Worm (Caenorhabditis elegans): ENCODE data around the gene F58G1.2.

F58G1.2 gene

DNA sequence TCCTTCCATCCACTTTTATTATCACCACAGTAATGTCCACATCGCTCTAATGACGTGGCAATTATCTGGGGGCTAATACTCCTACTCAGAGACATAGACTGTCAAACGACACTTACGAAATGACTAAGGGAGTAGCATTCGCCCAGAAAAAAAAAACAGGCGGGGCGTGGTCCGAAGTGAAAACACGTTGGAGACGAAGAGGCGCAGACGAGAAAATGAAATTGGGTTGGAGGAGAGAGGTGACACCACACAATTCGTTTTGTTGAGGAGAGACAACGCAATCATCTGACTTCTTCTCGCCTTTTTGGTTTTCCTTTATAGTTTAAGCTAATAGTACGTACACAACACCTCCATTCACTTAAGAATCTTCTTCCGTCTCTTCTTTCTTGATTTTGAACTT is 20.4 kb upstream of the F58G1.2 start:
- TF ChIP-seq W03F9.2 (tag; optimal IDR thresholded peaks at IDR 0.05) = no peak
- no peak for TF ChIP-seq dao-5 (tag; optimal IDR thresholded peaks at IDR 0.05)
- no peak for TF ChIP-seq him-1 (tag; optimal IDR thresholded peaks at IDR 0.05)

DNA sequence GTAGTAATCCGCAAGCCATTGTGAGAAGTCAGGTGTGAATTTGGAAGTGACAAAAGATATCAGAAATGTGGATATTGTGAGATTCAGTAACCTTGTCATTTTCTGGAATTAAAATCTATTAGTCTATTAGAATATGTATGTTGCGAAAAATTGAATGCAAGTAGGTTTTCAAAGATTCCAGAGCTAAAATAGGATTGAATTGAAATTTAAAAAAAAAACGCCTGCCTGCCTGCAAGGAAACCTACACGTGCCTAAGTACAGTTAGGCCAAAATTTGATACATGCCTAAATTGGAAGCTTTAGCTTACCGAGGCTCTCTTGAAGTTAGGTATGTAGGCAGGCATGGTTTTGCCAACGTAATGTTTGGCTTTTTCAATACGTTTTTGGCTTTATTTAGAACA is 16.4 kb upstream of the F58G1.2 start, which contains the start of gene lips-9:
TSS of gene lips-9 (minus strand) at position 101 of the 400 bp plus-strand sequence.
- TF ChIP-seq W03F9.2 (tag; optimal IDR thresholded peaks at IDR 0.05) (no peak), him-1 (tag; optimal IDR thresholded peaks at IDR 0.05) (no peak)

DNA sequence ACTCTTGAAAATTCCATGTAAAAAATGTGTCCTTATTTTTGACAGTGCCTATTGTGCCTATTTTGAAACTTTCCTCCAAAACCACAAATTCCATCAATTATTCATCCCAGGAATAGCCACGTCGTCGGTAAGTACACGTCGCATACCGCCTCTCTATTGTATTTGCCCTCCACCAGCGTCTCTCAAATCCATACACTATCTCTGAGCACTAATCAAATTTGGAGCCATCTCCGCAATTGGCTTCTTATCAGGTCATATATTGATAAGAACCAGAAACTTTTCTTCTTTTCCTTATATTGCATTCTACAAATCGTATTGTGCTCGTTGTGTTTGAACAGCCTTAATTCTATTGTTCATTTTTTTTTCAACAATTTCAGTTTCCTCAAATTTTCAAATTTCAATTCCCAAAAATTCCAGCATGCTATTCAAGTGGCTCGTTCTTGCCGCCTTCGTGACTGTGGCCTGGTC is 12.7 kb upstream of the F58G1.2 start, which contains the start of gene dct-18:
TSS of gene dct-18 (plus strand) at position 418 of the 468 bp plus-strand sequence.
- no peak for TF ChIP-seq dao-5 (tag; optimal IDR thresholded peaks at IDR 0.05)
- no peak for TF ChIP-seq W03F9.2 (tag; optimal IDR thresholded peaks at IDR 0.05)
- no peak for TF ChIP-seq him-1 (tag; optimal IDR thresholded peaks at IDR 0.05)

DNA sequence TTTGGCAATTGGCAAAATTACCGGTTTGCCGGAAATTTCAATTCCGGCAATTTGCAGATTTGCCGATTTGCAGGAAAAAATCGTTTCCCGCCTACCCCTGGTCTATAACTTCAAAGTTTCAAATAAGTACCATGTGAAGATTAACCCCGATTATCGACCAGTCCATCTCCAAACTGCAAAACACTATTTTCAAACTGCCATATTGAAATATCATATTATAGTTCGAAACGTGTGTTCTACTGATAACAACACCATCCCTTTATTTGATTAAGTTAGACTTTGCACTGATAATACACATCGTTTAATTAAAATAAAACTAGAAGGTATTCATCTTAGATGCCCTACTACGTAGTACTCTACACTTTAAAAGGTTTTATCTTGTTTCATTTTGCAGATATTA is 11.3 kb upstream of the F58G1.2 start:
- no peak for TF ChIP-seq him-1 (tag; optimal IDR thresholded peaks at IDR 0.05)
- no peak for TF ChIP-seq dao-5 (tag; optimal IDR thresholded peaks at IDR 0.05)
- no peak for TF ChIP-seq W03F9.2 (tag; optimal IDR thresholded peaks at IDR 0.05)

DNA sequence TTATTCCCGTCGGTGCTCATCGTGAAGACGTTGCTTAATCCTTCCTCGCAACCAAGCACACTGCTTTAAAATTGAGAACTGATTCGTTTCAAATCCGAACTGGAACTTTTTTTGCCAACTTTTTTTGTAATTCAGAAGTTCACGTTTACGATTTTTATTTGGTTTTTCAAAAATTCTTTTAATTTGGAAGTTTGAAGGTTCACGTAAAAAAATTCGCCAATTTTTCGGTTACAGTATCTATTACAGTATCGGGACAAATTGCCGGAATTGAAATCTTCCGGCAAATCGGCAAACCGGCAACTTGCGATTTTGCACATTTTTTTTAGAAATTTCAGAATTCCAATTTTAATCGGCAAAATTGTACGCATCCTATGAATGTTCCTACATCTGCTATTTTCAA is 9.4 kb upstream of the F58G1.2 start, which contains the start of gene F58G1.3:
TSS of gene F58G1.3 (minus strand) at position 101 of the 400 bp plus-strand sequence.
- TF ChIP-seq W03F9.2 (tag; optimal IDR thresholded peaks at IDR 0.05) (no peak), him-1 (tag; optimal IDR thresholded peaks at IDR 0.05) (no peak), dao-5 (tag; optimal IDR thresholded peaks at IDR 0.05) (no peak)

DNA sequence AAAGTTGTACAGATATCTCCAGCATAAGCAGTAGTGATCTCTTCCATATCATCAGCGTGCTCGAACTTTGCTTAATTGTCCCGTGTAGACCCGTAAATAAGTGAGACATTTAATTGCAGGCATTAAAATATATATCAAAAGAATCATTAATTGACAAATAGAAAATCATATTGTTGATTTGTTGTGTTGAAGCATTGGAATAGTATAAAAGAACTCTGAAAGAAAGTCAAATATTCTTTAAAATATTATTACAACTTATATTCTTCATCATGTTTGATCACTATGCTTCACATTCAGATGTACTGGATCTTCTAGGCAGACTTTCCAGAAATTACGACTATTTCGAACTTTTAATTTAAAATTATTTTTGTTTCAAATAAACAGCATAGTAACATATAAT is 6.7 kb upstream of the F58G1.2 start, which contains the start of gene F58G1.8:
TSS of gene F58G1.8 (minus strand) at position 101 of the 400 bp plus-strand sequence.
- TF ChIP-seq W03F9.2 (tag; optimal IDR thresholded peaks at IDR 0.05) (no peak), him-1 (tag; optimal IDR thresholded peaks at IDR 0.05) (no peak), dao-5 (tag; optimal IDR thresholded peaks at IDR 0.05) (no peak)

DNA sequence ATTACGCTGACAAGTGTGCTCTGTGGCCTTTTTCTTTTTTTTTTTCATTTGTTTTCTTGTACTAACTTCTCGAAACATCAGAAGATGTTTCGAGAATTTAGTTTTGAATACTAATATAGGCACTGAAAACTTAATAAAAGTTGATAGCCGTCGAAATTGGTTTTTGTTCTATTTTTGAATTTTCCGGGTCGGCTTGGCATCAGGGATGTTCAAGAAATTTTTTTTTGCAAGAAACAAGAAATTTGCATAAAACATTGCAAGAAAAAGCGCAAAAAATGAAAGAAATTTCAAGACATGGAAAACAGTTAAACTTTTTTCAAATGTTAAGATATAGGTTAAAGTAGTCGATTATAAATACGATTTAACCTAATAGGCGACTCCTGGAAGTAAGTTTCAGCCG is 4.4 kb upstream of the F58G1.2 start:
- TF ChIP-seq him-1 (tag; optimal IDR thresholded peaks at IDR 0.05) (no peak), W03F9.2 (tag; optimal IDR thresholded peaks at IDR 0.05) (no peak), dao-5 (tag; optimal IDR thresholded peaks at IDR 0.05) (no peak)

DNA sequence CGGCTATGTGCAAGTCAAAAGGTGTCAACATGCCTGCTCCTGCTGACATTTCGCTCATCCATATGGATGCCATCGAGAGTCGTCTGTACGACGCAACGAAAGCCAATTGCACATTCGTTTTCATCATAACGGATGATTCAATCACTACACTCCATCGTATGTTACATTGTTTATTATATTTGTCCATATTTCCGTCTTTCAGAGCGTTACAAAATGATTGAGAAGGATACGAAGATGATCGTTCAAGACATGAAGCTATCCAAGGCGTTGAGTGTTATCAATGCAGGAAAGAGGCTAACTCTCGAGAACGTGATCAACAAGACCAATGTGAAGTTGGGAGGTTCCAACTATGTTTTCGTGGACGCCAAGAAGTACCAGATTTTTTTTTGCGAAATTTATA is 2.7 kb upstream of the F58G1.2 start:
- TF ChIP-seq dao-5 (tag; optimal IDR thresholded peaks at IDR 0.05) (no peak), W03F9.2 (tag; optimal IDR thresholded peaks at IDR 0.05) (no peak), him-1 (tag; optimal IDR thresholded peaks at IDR 0.05) (no peak)

DNA sequence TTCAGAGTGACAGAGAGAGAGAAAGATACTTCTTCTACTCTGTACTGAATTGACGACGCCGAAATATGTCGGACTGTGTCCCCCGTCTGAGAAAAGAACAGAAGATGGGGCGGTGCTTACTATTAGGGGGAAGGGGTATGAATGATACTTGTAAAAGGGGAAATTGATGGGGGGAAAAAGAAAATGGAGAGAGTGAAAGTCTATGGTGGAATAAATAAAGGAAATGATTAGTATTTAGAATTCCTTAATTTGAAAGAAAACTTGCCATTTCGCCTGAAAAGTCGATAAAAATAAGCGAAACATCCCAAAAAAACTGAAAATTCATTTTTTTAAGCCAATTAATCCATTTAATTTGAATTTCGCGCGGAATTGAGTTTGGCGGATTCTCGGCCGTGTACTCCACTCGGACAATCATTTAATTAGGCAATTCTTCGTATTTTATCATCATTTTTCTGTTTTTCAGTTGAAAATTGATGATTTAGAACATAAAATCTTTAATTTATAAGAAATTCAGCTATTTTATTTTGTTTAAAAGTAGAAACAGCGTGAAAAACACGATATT is 4.2 kb downstream of the F58G1.2 start, which contains the start of gene F35C5.12:
TSS of gene F35C5.12 (minus strand) at position 51 of the 562 bp plus-strand sequence.
- TF ChIP-seq dao-5 (tag; optimal IDR thresholded peaks at IDR 0.05) (no peak), him-1 (tag; optimal IDR thresholded peaks at IDR 0.05) (no peak), W03F9.2 (tag; optimal IDR thresholded peaks at IDR 0.05) (no peak)

DNA sequence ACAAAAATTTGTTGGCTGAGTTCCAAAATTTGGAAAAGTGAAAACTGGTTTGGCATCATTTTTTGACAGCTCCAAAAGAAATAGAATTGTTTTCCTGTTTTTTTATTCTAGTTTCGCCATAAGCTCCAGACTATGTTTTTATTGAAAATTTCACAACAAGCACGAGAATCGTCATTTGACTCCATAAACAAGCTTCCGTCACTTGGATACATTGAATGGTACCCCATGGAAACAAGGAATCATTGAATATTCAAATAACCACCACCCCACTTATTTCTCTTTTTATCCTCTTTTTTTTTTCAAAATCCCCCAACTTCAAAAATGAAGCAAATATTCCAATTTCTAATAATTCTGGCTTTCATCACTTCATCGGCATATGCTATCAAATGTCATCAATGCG is 10.0 kb downstream of the F58G1.2 start, which contains the start of gene ddn-2:
TSS of gene ddn-2 (plus strand) at position 301 of the 400 bp plus-strand sequence.
- TF ChIP-seq W03F9.2 (tag; optimal IDR thresholded peaks at IDR 0.05) (no peak), dao-5 (tag; optimal IDR thresholded peaks at IDR 0.05) (no peak), him-1 (tag; optimal IDR thresholded peaks at IDR 0.05) (no peak)

DNA sequence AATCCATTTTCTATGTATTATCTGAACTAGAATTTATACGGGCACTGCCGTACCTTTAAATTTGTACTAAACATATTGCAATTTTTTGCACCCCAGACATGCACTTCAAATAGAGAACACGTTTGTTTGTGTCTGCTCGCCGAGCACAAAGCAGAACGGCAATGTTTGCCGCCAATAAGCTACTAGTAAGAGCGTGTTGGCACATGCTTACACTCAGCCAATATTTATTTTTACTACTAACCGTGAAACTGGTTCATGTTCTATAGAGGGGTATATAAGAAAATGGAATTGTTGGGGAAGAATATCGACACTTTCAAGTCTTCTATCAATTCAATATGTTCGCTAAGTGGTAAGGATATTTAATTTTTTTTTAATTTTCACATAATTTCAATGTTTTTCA is 11.7 kb downstream of the F58G1.2 start, which contains the start of gene nspb-11:
TSS of gene nspb-11 (plus strand) at position 301 of the 400 bp plus-strand sequence.
- TF ChIP-seq W03F9.2 (tag; optimal IDR thresholded peaks at IDR 0.05) (no peak), him-1 (tag; optimal IDR thresholded peaks at IDR 0.05) (no peak), dao-5 (tag; optimal IDR thresholded peaks at IDR 0.05) (no peak)

DNA sequence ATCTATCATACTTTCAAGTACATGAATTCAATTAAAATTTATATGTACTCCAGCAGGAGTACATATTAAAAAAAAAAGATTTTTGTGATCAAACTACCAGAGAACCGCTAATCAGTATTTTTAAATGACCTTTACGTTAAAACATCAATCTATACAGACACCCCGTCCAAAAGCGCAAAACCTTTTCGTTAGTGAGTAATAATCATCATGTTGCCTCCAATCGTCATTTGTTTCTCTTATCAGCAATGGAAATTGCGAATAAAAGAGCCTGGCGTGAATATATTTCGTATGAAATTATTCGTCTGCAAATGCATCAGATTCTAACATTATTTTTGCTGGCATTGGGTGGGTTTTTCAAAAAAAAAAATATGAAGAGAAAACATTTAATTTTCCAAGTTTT is 14.6 kb downstream of the F58G1.2 start, which contains the start of gene clec-66:
TSS of gene clec-66 (plus strand) at position 225 of the 400 bp plus-strand sequence.
- no peak for TF ChIP-seq him-1 (tag; optimal IDR thresholded peaks at IDR 0.05)
- no peak for TF ChIP-seq dao-5 (tag; optimal IDR thresholded peaks at IDR 0.05)
- TF ChIP-seq W03F9.2 (tag; optimal IDR thresholded peaks at IDR 0.05) = no peak

DNA sequence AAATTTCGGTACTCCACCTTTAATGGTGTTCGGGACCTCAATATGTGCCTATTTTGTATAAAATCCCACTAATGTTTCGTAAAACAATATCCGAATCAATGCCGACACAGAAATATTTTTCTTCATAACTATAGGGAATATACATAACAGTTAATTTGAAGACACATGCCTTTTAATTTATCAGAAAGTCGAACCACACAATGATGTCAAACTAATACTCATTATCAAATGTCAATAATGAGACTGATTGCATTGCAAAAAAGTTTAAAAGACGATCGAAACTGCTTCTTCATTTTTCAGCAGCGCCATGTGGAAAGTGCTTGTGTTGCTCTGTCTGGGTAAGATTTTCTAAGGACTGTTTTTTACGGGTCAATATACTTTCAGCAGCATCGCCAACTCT is 17.8 kb downstream of the F58G1.2 start, which contains the start of gene clec-65:
TSS of gene clec-65 (plus strand) at position 301 of the 400 bp plus-strand sequence.
- TF ChIP-seq dao-5 (tag; optimal IDR thresholded peaks at IDR 0.05) (no peak), W03F9.2 (tag; optimal IDR thresholded peaks at IDR 0.05) (no peak), him-1 (tag; optimal IDR thresholded peaks at IDR 0.05) (no peak)

DNA sequence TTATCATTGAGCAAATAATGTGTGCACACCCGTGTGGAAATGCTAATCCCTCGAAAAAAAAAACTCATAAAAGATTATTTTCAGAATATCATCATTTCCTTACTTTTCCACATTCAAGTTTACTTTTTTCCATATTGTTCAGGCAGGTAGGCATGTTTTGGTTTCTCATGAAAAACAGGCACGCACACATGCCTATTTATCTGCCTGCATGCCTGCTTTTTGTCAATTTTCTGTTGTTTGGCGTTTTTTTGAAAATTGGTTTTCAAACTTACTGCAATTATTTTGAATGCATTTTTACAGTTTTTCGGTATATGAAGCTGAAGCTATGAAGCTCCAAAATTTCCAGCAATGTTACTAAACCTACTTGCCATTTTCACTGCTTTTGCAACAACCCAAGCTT is 20.9 kb downstream of the F58G1.2 start, which contains the start of gene clec-64:
TSS of gene clec-64 (plus strand) at position 301 of the 400 bp plus-strand sequence.
- TF ChIP-seq W03F9.2 (tag; optimal IDR thresholded peaks at IDR 0.05) (no peak), dao-5 (tag; optimal IDR thresholded peaks at IDR 0.05) (no peak), him-1 (tag; optimal IDR thresholded peaks at IDR 0.05) (no peak)
